Worm (Caenorhabditis elegans) whole organism, late embryonic: ENCODE data around the gene hex-1.
A peak's percentile ranks its signal among the peaks of the same experiment; 100 is the strongest.

Experiments used
- ama-1 ChIP-seq: fragments of 150-350 bp; optimal IDR thresholded peaks from 2 replicates; lab custom pipeline; 2014
- dve-1 ChIP-seq: sonication (generic microtip); optimal IDR thresholded peaks from 2 replicates; lab custom pipeline; 2017; ENCODE audit warnings: antibody characterized with exemption, mild to moderate bottlenecking, missing genetic modification characterization, missing compliant biosample characterization
- gmeb-2 ChIP-seq: sonication (generic microtip); optimal IDR thresholded peaks from 2 replicates; lab custom pipeline; 2016; ENCODE audit warnings: missing genetic modification characterization, inconsistent platforms, missing compliant biosample characterization
- hlh-30 ChIP-seq: sonication (generic microtip); optimal IDR thresholded peaks from 2 replicates; lab custom pipeline; 2017; ENCODE audit warnings: antibody characterized with exemption, missing genetic modification characterization, missing compliant biosample characterization; ENCODE audit not compliant: insufficient read depth
- lin-11 ChIP-seq: fragments of 200-800 bp; sonication (Bioruptor generic); optimal IDR thresholded peaks from 2 replicates; lab custom pipeline; 2018; ENCODE audit warnings: mild to moderate bottlenecking, missing genetic modification characterization, missing compliant biosample characterization
- pha-4 ChIP-seq: fragments of 150-350 bp; optimal IDR thresholded peaks from 2 replicates; lab custom pipeline; 2018; ENCODE audit warnings: missing biosample characterization, missing genetic modification reagents, missing genetic modification characterization
- pqm-1 ChIP-seq: sonication (generic microtip); optimal IDR thresholded peaks from 2 replicates; lab custom pipeline; 2016; ENCODE audit warnings: missing genetic modification characterization, missing compliant biosample characterization
- tbx-2 ChIP-seq: sonication (generic microtip); optimal IDR thresholded peaks from 2 replicates; lab custom pipeline; 2016; ENCODE audit warnings: missing genetic modification characterization, missing compliant biosample characterization

DNA sequence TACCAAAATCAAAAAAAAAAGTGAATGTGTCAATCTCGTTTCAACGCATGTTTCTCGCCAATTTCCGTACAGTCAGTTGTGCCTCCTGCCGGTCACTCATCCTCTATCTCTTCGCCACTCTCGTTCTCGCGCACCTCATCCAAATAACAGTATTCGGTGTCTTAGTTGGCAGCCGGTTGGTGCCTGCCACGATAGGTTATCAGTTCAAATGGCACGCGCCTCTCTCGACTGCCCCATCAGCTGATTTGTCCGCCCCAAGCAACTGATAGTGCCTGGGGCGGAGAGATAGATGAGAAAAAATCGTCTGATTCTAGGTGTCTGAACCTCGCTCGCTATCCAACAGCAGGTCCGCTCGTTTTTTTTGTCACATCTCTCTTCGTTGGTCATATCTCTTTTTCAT is 5.8 kb upstream of the hex-1 start:
- peak; percentile 22 for TF ChIP-seq hlh-30 (tag; lab: Kevin White, UChicago)
- no peak for TF ChIP-seq ama-1 (lab: Kevin White, UChicago)
- no peak for TF ChIP-seq pqm-1 (tag; lab: Kevin White, UChicago)
- TF ChIP-seq pha-4 (tag; lab: Kevin White, UChicago), result no peak
- TF ChIP-seq gmeb-2 (tag; lab: Kevin White, UChicago), result no peak
- no peak for TF ChIP-seq dve-1 (tag; lab: Kevin White, UChicago)
- TF ChIP-seq lin-11, result no peak
- no peak for TF ChIP-seq tbx-2
